Fruit fly (Drosophila melanogaster) whole organism, embryonic: ENCODE measurements around the gene CHES-1-like.

Experiments
- Asciz ChIP-seq: fragments of 200-800 bp; sonication (Bioruptor generic); optimal IDR thresholded peaks from 2 replicates; lab custom pipeline; 2017; ENCODE audit warnings: missing biosample characterization, mild to moderate bottlenecking, missing genetic modification characterization, missing genetic modification reagents
- Atf3 ChIP-seq: fragments of 200-800 bp; sonication (Bioruptor generic); optimal IDR thresholded peaks from 3 replicates; lab custom pipeline; 2016; ENCODE audit warnings: missing biosample characterization, missing genetic modification characterization
- BEAF-32 ChIP-seq: fragments of 200-800 bp; sonication (Bioruptor generic); optimal IDR thresholded peaks from 3 replicates; lab custom pipeline; 2017; ENCODE audit warnings: missing biosample characterization, missing genetic modification characterization, mild to moderate bottlenecking, moderate library complexity, missing genetic modification reagents
- Bteb2 ChIP-seq: fragments of 200-800 bp; sonication (Bioruptor generic); optimal IDR thresholded peaks from 2 replicates; lab custom pipeline; 2016; ENCODE audit warnings: missing biosample characterization, missing genetic modification characterization
- CG1024 ChIP-seq: fragments of 200-800 bp; sonication (Bioruptor generic); IDR thresholded peaks from 2 replicates; pipeline ENCODE4 v1.3.6; 2022; ENCODE audit warnings: missing biosample characterization, missing genetic modification characterization
- CG10274 ChIP-seq: fragments of 200-800 bp; sonication (Bioruptor generic); optimal IDR thresholded peaks from 3 replicates; lab custom pipeline; 2017; ENCODE audit warnings: missing biosample characterization, mild to moderate bottlenecking, missing genetic modification characterization
- CG11093 ChIP-seq: fragments of 200-800 bp; sonication (Bioruptor generic); IDR thresholded peaks from 3 replicates; pipeline ENCODE4 v1.3.6; 2022; ENCODE audit warnings: missing biosample characterization, missing genetic modification characterization
- CG11247 ChIP-seq: fragments of 200-800 bp; sonication (Bioruptor generic); IDR thresholded peaks from 2 replicates; pipeline ENCODE4 v1.3.6; 2022; ENCODE audit warnings: missing biosample characterization, missing genetic modification characterization
- CG11398 ChIP-seq: fragments of 200-800 bp; sonication (Bioruptor generic); optimal IDR thresholded peaks from 2 replicates; lab custom pipeline; 2016; ENCODE audit warnings: missing biosample characterization, missing genetic modification characterization
- CG12769 ChIP-seq: fragments of 200-800 bp; sonication (Bioruptor generic); optimal IDR thresholded peaks from 2 replicates; lab custom pipeline; 2019; ENCODE audit warnings: missing biosample characterization, mild to moderate bottlenecking, missing genetic modification characterization, moderate library complexity
- CG13775 ChIP-seq: fragments of 200-800 bp; sonication (Bioruptor generic); optimal IDR thresholded peaks from 3 replicates; lab custom pipeline; 2017; ENCODE audit warnings: missing biosample characterization, mild to moderate bottlenecking, missing genetic modification characterization
- CG14014 ChIP-seq: fragments of 200-800 bp; sonication (Bioruptor generic); IDR thresholded peaks from 2 replicates; pipeline ENCODE4 v1.3.6; 2022; ENCODE audit warnings: missing biosample characterization, missing genetic modification characterization
- CG14965 ChIP-seq: fragments of 200-800 bp; sonication (Bioruptor generic); optimal IDR thresholded peaks from 2 replicates; lab custom pipeline; 2016; ENCODE audit warnings: missing biosample characterization, missing genetic modification characterization, borderline replicate concordance
- CG1529 ChIP-seq: fragments of 200-800 bp; sonication (Bioruptor generic); optimal IDR thresholded peaks from 3 replicates; lab custom pipeline; 2018; ENCODE audit warnings: missing biosample characterization, missing genetic modification characterization
- CG1602 ChIP-seq: fragments of 200-800 bp; sonication (Bioruptor generic); optimal IDR thresholded peaks from 3 replicates; lab custom pipeline; 2016; ENCODE audit warnings: missing biosample characterization, missing genetic modification characterization
- CG16813 ChIP-seq: fragments of 200-800 bp; sonication (Bioruptor generic); IDR thresholded peaks from 3 replicates; pipeline ENCODE4 v1.3.6; 2022; ENCODE audit warnings: missing biosample characterization, missing genetic modification characterization; ENCODE audit not compliant: partially characterized antibody
- CG17829 ChIP-seq: fragments of 200-800 bp; optimal IDR thresholded peaks from 2 replicates; lab custom pipeline; 2019; ENCODE audit warnings: missing biosample characterization, mild to moderate bottlenecking, missing genetic modification characterization, moderate library complexity
- CG18476 ChIP-seq: fragments of 200-800 bp; sonication (Bioruptor generic); optimal IDR thresholded peaks from 2 replicates; lab custom pipeline; 2016; ENCODE audit warnings: missing biosample characterization, mild to moderate bottlenecking, missing genetic modification characterization
- CG2199 ChIP-seq: fragments of 200-800 bp; sonication (Bioruptor generic); IDR thresholded peaks from 3 replicates; pipeline ENCODE4 v1.3.6; 2022; ENCODE audit warnings: missing biosample characterization, missing genetic modification characterization
- CG2678 ChIP-seq: fragments of 200-800 bp; sonication (Bioruptor generic); optimal IDR thresholded peaks from 3 replicates; lab custom pipeline; 2019; ENCODE audit warnings: missing biosample characterization, mild to moderate bottlenecking, missing genetic modification characterization, moderate library complexity
- CG43689 ChIP-seq: fragments of 200-800 bp; sonication (Bioruptor generic); IDR thresholded peaks from 2 replicates; pipeline ENCODE4 v1.3.6; 2022; ENCODE audit warnings: missing biosample characterization, missing genetic modification characterization
- CG6683 ChIP-seq: fragments of 200-800 bp; sonication (Bioruptor generic); optimal IDR thresholded peaks from 2 replicates; lab custom pipeline; 2017; ENCODE audit warnings: missing biosample characterization, mild to moderate bottlenecking, missing genetic modification characterization, missing genetic modification reagents
- CG8765 ChIP-seq: fragments of 200-800 bp; sonication (Bioruptor generic); IDR thresholded peaks from 2 replicates; pipeline ENCODE4 v1.3.6; 2022; ENCODE audit warnings: missing biosample characterization, missing genetic modification characterization
- Dip2 ChIP-seq: fragments of 200-800 bp; sonication (Bioruptor generic); IDR thresholded peaks from 2 replicates; pipeline ENCODE4 v1.3.6; 2022; ENCODE audit warnings: missing biosample characterization, missing genetic modification characterization
- Dip3 ChIP-seq: fragments of 200-800 bp; sonication (Bioruptor generic); optimal IDR thresholded peaks from 3 replicates; lab custom pipeline; 2016; ENCODE audit warnings: missing biosample characterization, missing genetic modification characterization
- Eip74EF ChIP-seq, 2 experiments: fragments of 200-800 bp in 1 of 2; fragments of >200 bp in 1 of 2; sonication (Bioruptor generic) in 1 of 2; optimal IDR thresholded peaks; 2 replicates each; lab custom pipeline; 2017 to 2019; ENCODE audit warnings: missing biosample characterization in 2 of 2, missing genetic modification characterization in 2 of 2, mild to moderate bottlenecking in 1 of 2, moderate library complexity in 1 of 2
- Elba2 ChIP-seq: fragments of 200-800 bp; sonication (Bioruptor generic); optimal IDR thresholded peaks from 3 replicates; lab custom pipeline; 2016; ENCODE audit warnings: missing biosample characterization, missing genetic modification characterization
- Fer2 ChIP-seq: fragments of 200-800 bp; sonication (Bioruptor generic); optimal IDR thresholded peaks from 2 replicates; lab custom pipeline; 2018; ENCODE audit warnings: missing biosample characterization, mild to moderate bottlenecking, missing genetic modification characterization, moderate library complexity
- Hmx ChIP-seq: fragments of 200-800 bp; sonication (Bioruptor generic); optimal IDR thresholded peaks from 2 replicates; lab custom pipeline; 2016; ENCODE audit warnings: missing biosample characterization, missing genetic modification characterization
- Hsf ChIP-seq: fragments of 200-800 bp; sonication (Bioruptor generic); optimal IDR thresholded peaks from 3 replicates; lab custom pipeline; 2016; ENCODE audit warnings: missing biosample characterization, missing genetic modification characterization
- MBD-R2 ChIP-seq: fragments of 200-800 bp; sonication (Bioruptor generic); IDR thresholded peaks from 2 replicates; pipeline ENCODE4 v1.3.6; 2022; ENCODE audit warnings: missing biosample characterization, missing genetic modification characterization
- Ravus ChIP-seq: fragments of 200-800 bp; sonication (Bioruptor generic); IDR thresholded peaks from 2 replicates; pipeline ENCODE4 v1.3.6; 2022; ENCODE audit warnings: missing biosample characterization, missing genetic modification characterization
- Tbp ChIP-seq: fragments of >200 bp; optimal IDR thresholded peaks from 2 replicates; lab custom pipeline; 2018; ENCODE audit warnings: missing biosample characterization, missing genetic modification characterization
- YL-1 ChIP-seq: fragments of 200-800 bp; sonication (Bioruptor generic); optimal IDR thresholded peaks from 3 replicates; lab custom pipeline; 2017; ENCODE audit warnings: missing biosample characterization, mild to moderate bottlenecking, missing genetic modification characterization
- ab ChIP-seq: fragments of 200-800 bp; sonication (Bioruptor generic); optimal IDR thresholded peaks from 2 replicates; lab custom pipeline; 2016; ENCODE audit warnings: missing biosample characterization, missing genetic modification characterization
- aop ChIP-seq: fragments of 200-800 bp; sonication (Bioruptor generic); IDR thresholded peaks from 2 replicates; pipeline ENCODE4 v1.3.6; 2022; ENCODE audit warnings: missing biosample characterization, missing genetic modification characterization
- eyg ChIP-seq: fragments of 200-800 bp; sonication (Bioruptor generic); optimal IDR thresholded peaks from 3 replicates; lab custom pipeline; 2016; ENCODE audit warnings: missing biosample characterization, missing genetic modification characterization
- fd3F ChIP-seq: fragments of 200-800 bp; sonication (Bioruptor generic); optimal IDR thresholded peaks from 2 replicates; lab custom pipeline; 2018; ENCODE audit warnings: missing biosample characterization, mild to moderate bottlenecking, missing genetic modification characterization, moderate library complexity
- fd96Cb ChIP-seq: fragments of 200-800 bp; sonication (Bioruptor generic); optimal IDR thresholded peaks from 2 replicates; lab custom pipeline; 2018; ENCODE audit warnings: missing biosample characterization, mild to moderate bottlenecking, missing genetic modification characterization, moderate library complexity
- jing ChIP-seq: fragments of 200-800 bp; sonication (Bioruptor generic); optimal IDR thresholded peaks from 2 replicates; lab custom pipeline; 2018; ENCODE audit warnings: missing biosample characterization, mild to moderate bottlenecking, missing genetic modification characterization
- kah ChIP-seq: fragments of 200-800 bp; sonication (Bioruptor generic); optimal IDR thresholded peaks from 2 replicates; lab custom pipeline; 2018; ENCODE audit warnings: missing biosample characterization, mild to moderate bottlenecking, missing genetic modification characterization
- lilli ChIP-seq: fragments of 200-800 bp; sonication (Bioruptor generic); optimal IDR thresholded peaks from 3 replicates; lab custom pipeline; 2016; ENCODE audit warnings: missing biosample characterization, missing genetic modification characterization
- ro ChIP-seq: fragments of 200-800 bp; sonication (Bioruptor generic); IDR thresholded peaks from 2 replicates; pipeline ENCODE4 v1.3.6; 2022; ENCODE audit warnings: missing biosample characterization, missing genetic modification characterization
- seq ChIP-seq: fragments of 200-800 bp; sonication (Bioruptor generic); IDR thresholded peaks from 2 replicates; pipeline ENCODE4 v1.3.6; 2022; ENCODE audit warnings: missing biosample characterization, missing genetic modification characterization
- slou ChIP-seq: fragments of 200-800 bp; sonication (Bioruptor generic); optimal IDR thresholded peaks from 3 replicates; lab custom pipeline; 2016; ENCODE audit warnings: missing biosample characterization, missing genetic modification characterization
- tx ChIP-seq: fragments of 200-800 bp; sonication (Bioruptor generic); optimal IDR thresholded peaks from 2 replicates; lab custom pipeline; 2016; ENCODE audit warnings: missing biosample characterization, missing genetic modification characterization
- unc-4 ChIP-seq: fragments of 200-800 bp; sonication (Bioruptor generic); IDR thresholded peaks from 2 replicates; pipeline ENCODE4 v1.3.6; 2022; ENCODE audit warnings: missing biosample characterization, missing genetic modification characterization; ENCODE audit not compliant: partially characterized antibody
- wdn ChIP-seq: fragments of 200-800 bp; sonication (Bioruptor generic); IDR thresholded peaks from 2 replicates; pipeline ENCODE4 v1.3.6; 2022; ENCODE audit warnings: missing biosample characterization, missing genetic modification characterization
- yki ChIP-seq: fragments of >200 bp; optimal IDR thresholded peaks from 3 replicates; lab custom pipeline; 2018

Gene CHES-1-like

dm6 chrX:7706398-7707349, 2.5 kb downstream of the CHES-1-like start (continued):
- TF ChIP-seq Dip2 (GFP tag; lab: Robert Waterston, UW): peak; percentile 67
- TF ChIP-seq ab (GFP tag; lab: Kevin White, UChicago): no peak
- TF ChIP-seq eyg (GFP tag; lab: Kevin White, UChicago): peak; percentile 69
- TF ChIP-seq CG12769 (tag; lab: Kevin White, UChicago): peak; percentile 98
- TF ChIP-seq Asciz (GFP tag; lab: Kevin White, UChicago): peak; percentile 96
- peak; percentile 97 for TF ChIP-seq CG43689 (GFP tag; lab: Robert Waterston, UW)
- TF ChIP-seq CG14014 (GFP tag; lab: Robert Waterston, UW): peak; percentile 99
- peak; percentile 5 for TF ChIP-seq Atf3
- peak; percentile 95 for TF ChIP-seq ro (GFP tag; lab: Robert Waterston, UW)
- TF ChIP-seq YL-1 (GFP tag; lab: Kevin White, UChicago): peak; percentile 90
- peak; percentile 98 for TF ChIP-seq seq
- peak; percentile 99 for TF ChIP-seq MBD-R2 (GFP tag; lab: Robert Waterston, UW)
- TF ChIP-seq Ravus (GFP tag; lab: Robert Waterston, UW): peak; percentile 95
- TF ChIP-seq CG11398 (GFP tag; lab: Kevin White, UChicago): peak; percentile 48
- peak; percentile 91 for TF ChIP-seq slou (GFP tag; lab: Kevin White, UChicago)
- TF ChIP-seq fd96Cb (tag; lab: Kevin White, UChicago): peak; percentile 97
- no peak for TF ChIP-seq yki (lab: Kevin White, UChicago)
- peak; percentile 64 for TF ChIP-seq Bteb2 (GFP tag; lab: Kevin White, UChicago)
- TF ChIP-seq Dip3 (GFP tag; lab: Kevin White, UChicago): peak; percentile 82
- TF ChIP-seq CG10274 (GFP tag; lab: Kevin White, UChicago): peak; percentile 85
- TF ChIP-seq Hmx: peak; percentile 31
- TF ChIP-seq kah (GFP tag; lab: Kevin White, UChicago): peak; percentile 96
- TF ChIP-seq wdn (GFP tag; lab: Robert Waterston, UW): peak; percentile 98
- TF ChIP-seq CG1024: peak; percentile 95
- no peak for TF ChIP-seq CG16813
- peak; percentile 96 for TF ChIP-seq CG6683
- TF ChIP-seq jing (GFP tag; lab: Kevin White, UChicago): peak; percentile 95
- TF ChIP-seq fd3F (GFP tag; lab: Kevin White, UChicago): peak; percentile 98
- TF ChIP-seq CG11093 (GFP tag; lab: Robert Waterston, UW): peak; percentile 97
- TF ChIP-seq aop: peak; percentile 90
- peak in 1 of 2 experiments; percentile 97 for TF ChIP-seq Eip74EF (GFP tag; optimal IDR thresholded peaks at IDR 0.05; lab: Kevin White, UChicago)
- peak; percentile 90 for TF ChIP-seq lilli (GFP tag; lab: Kevin White, UChicago)
- peak; percentile 72 for TF ChIP-seq tx (GFP tag; lab: Kevin White, UChicago)
- peak; percentile 95 for TF ChIP-seq CG18476 (GFP tag; lab: Kevin White, UChicago)
- peak; percentile 95 for TF ChIP-seq CG2199
- TF ChIP-seq CG1529 (GFP tag; lab: Kevin White, UChicago): peak; percentile 93
- peak; percentile 99 for TF ChIP-seq CG2678 (tag; lab: Kevin White, UChicago)
- TF ChIP-seq Tbp (GFP tag; lab: Kevin White, UChicago): no peak
- TF ChIP-seq BEAF-32: peak; percentile 16
- TF ChIP-seq CG17829: peak; percentile 98
- TF ChIP-seq CG14965: no peak
- TF ChIP-seq CG11247 (GFP tag; lab: Robert Waterston, UW): peak; percentile 98
- peak; percentile 94 for TF ChIP-seq CG1602 (GFP tag; lab: Kevin White, UChicago)
- TF ChIP-seq Hsf (GFP tag; lab: Kevin White, UChicago): peak; percentile 82
- TF ChIP-seq Elba2: peak; percentile 31
- peak; percentile 93 for TF ChIP-seq CG8765 (GFP tag; lab: Robert Waterston, UW)
- no peak for TF ChIP-seq unc-4 (GFP tag; lab: Robert Waterston, UW)
- peak; percentile 99 for TF ChIP-seq Fer2 (tag; lab: Kevin White, UChicago)
- TF ChIP-seq CG13775 (GFP tag; lab: Kevin White, UChicago): peak; percentile 94
